Fruit fly (Drosophila melanogaster) whole organism, pupa: ENCODE data around the gene CG13306.

ENCODE experiments used
- CG10348 ChIP-seq: fragments of 200-800 bp; sonication (Bioruptor generic); IDR thresholded peaks from 2 replicates; pipeline ENCODE4 v1.3.6; 2022; ENCODE audit warnings: missing biosample characterization, missing genetic modification characterization
- CG12605 ChIP-seq: fragments of 200-800 bp; sonication (Bioruptor generic); IDR thresholded peaks from 2 replicates; pipeline ENCODE4 v1.3.6; 2022; ENCODE audit warnings: missing biosample characterization, missing genetic modification characterization
- CG13204 ChIP-seq: fragments of 200-800 bp; sonication (Bioruptor generic); optimal IDR thresholded peaks from 2 replicates; lab custom pipeline; 2018; ENCODE audit warnings: missing biosample characterization, mild to moderate bottlenecking, missing genetic modification characterization, moderate library complexity
- CG14655 ChIP-seq: fragments of 200-800 bp; sonication (Bioruptor generic); optimal IDR thresholded peaks from 3 replicates; lab custom pipeline; 2017; ENCODE audit warnings: mild to moderate bottlenecking, missing biosample characterization, missing genetic modification reagents, missing genetic modification characterization
- CG15710 ChIP-seq: fragments of 200-800 bp; sonication (Bioruptor generic); optimal IDR thresholded peaks from 2 replicates; lab custom pipeline; 2018; ENCODE audit warnings: missing biosample characterization, mild to moderate bottlenecking, missing genetic modification characterization, moderate library complexity
- CG17806 ChIP-seq: fragments of 200-800 bp; sonication (Bioruptor generic); optimal IDR thresholded peaks from 2 replicates; lab custom pipeline; 2018; ENCODE audit warnings: missing biosample characterization, mild to moderate bottlenecking, missing genetic modification characterization, moderate library complexity
- CG32121 ChIP-seq: fragments of 200-800 bp; sonication (Bioruptor generic); IDR thresholded peaks from 2 replicates; pipeline ENCODE4 v1.3.6; 2022; ENCODE audit warnings: missing biosample characterization, missing genetic modification characterization
- CG34367 ChIP-seq: fragments of 200-800 bp; sonication (Bioruptor generic); optimal IDR thresholded peaks from 2 replicates; lab custom pipeline; 2018; ENCODE audit warnings: missing biosample characterization, mild to moderate bottlenecking, missing genetic modification characterization
- CG4496 ChIP-seq: fragments of 200-800 bp; sonication (Bioruptor generic); IDR thresholded peaks from 3 replicates; pipeline ENCODE4 v1.3.6; 2022; ENCODE audit warnings: missing biosample characterization, missing genetic modification characterization
- CG8159 ChIP-seq: fragments of 200-800 bp; sonication (Bioruptor generic); optimal IDR thresholded peaks from 3 replicates; lab custom pipeline; 2018; ENCODE audit warnings: missing biosample characterization, mild to moderate bottlenecking, missing genetic modification characterization, moderate library complexity
- CG8301 ChIP-seq: fragments of 200-800 bp; sonication (Bioruptor generic); optimal IDR thresholded peaks from 2 replicates; lab custom pipeline; 2018; ENCODE audit warnings: missing biosample characterization, mild to moderate bottlenecking, missing genetic modification characterization
- CG9948 ChIP-seq: fragments of 200-800 bp; sonication (Bioruptor generic); optimal IDR thresholded peaks from 2 replicates; lab custom pipeline; 2018; ENCODE audit warnings: missing biosample characterization, mild to moderate bottlenecking, missing genetic modification characterization, moderate library complexity
- D1 ChIP-seq: fragments of 200-800 bp; sonication (Bioruptor generic); optimal IDR thresholded peaks from 2 replicates; lab custom pipeline; 2018; ENCODE audit warnings: missing biosample characterization, mild to moderate bottlenecking, missing genetic modification characterization, moderate library complexity
- EcR ChIP-seq: fragments of 200-800 bp; sonication (Bioruptor generic); optimal IDR thresholded peaks from 3 replicates; lab custom pipeline; 2019; ENCODE audit warnings: missing biosample characterization, missing genetic modification characterization, mild to moderate bottlenecking, moderate library complexity, missing genetic modification reagents
- Ets98B ChIP-seq: fragments of 200-800 bp; sonication (Bioruptor generic); IDR thresholded peaks from 2 replicates; pipeline ENCODE4 v1.3.6; 2022; ENCODE audit warnings: missing biosample characterization, missing genetic modification characterization
- Pif1A ChIP-seq: fragments of 200-800 bp; sonication (Bioruptor generic); optimal IDR thresholded peaks from 3 replicates; lab custom pipeline; 2016; ENCODE audit warnings: missing biosample characterization, missing genetic modification characterization
- Pif1B ChIP-seq: fragments of 200-800 bp; sonication (Bioruptor generic); optimal IDR thresholded peaks from 3 replicates; lab custom pipeline; 2016; ENCODE audit warnings: missing biosample characterization, missing genetic modification characterization
- Snoo ChIP-seq: fragments of 200-800 bp; sonication (Bioruptor generic); optimal IDR thresholded peaks from 3 replicates; lab custom pipeline; 2017; ENCODE audit warnings: missing biosample characterization, mild to moderate bottlenecking, missing genetic modification characterization, inconsistent platforms
- fd96Ca ChIP-seq: fragments of 200-800 bp; sonication (Bioruptor generic); IDR thresholded peaks from 3 replicates; pipeline ENCODE4 v1.3.6; 2022; ENCODE audit warnings: missing biosample characterization, missing genetic modification characterization
- gl ChIP-seq: fragments of 200-800 bp; sonication (Bioruptor generic); optimal IDR thresholded peaks from 2 replicates; lab custom pipeline; 2018; ENCODE audit warnings: missing biosample characterization, mild to moderate bottlenecking, missing genetic modification characterization
- rn ChIP-seq: fragments of 200-800 bp; sonication (Bioruptor generic); IDR thresholded peaks from 2 replicates; pipeline ENCODE4 v1.3.6; 2022; ENCODE audit warnings: missing biosample characterization, missing genetic modification characterization

CG13306 gene

dm6 chr3L:8716013-8716412, 33.5 kb downstream of the CG13306 start:
- peak; percentile 54 for TF ChIP-seq CG14655 (GFP tag; lab: Kevin White, UChicago)
- TF ChIP-seq Ets98B (GFP tag; lab: Robert Waterston, UW): no peak
- peak; percentile 4 for TF ChIP-seq CG34367 (tag; lab: Kevin White, UChicago)
- no peak for TF ChIP-seq CG13204
- peak; percentile 32 for TF ChIP-seq CG9948 (tag; lab: Kevin White, UChicago)
- TF ChIP-seq EcR (GFP tag; lab: Kevin White, UChicago): no peak
- no peak for TF ChIP-seq gl (tag; lab: Kevin White, UChicago)
- peak; percentile 19 for TF ChIP-seq CG15710 (tag; lab: Kevin White, UChicago)
- TF ChIP-seq rn (GFP tag; lab: Robert Waterston, UW): no peak
- peak; percentile 1 for TF ChIP-seq Snoo (tag; lab: Kevin White, UChicago)
- no peak for TF ChIP-seq CG4496 (GFP tag; lab: Robert Waterston, UW)
- TF ChIP-seq fd96Ca (GFP tag; lab: Robert Waterston, UW): no peak
- TF ChIP-seq CG8159 (tag; lab: Kevin White, UChicago): peak; percentile 46
- TF ChIP-seq Pif1B (GFP tag; lab: Kevin White, UChicago): no peak
- TF ChIP-seq CG10348 (GFP tag; lab: Robert Waterston, UW): no peak
- peak; percentile 33 for TF ChIP-seq CG17806
- TF ChIP-seq CG32121 (GFP tag; lab: Robert Waterston, UW): no peak
- TF ChIP-seq CG12605: no peak
- TF ChIP-seq CG8301 (tag; lab: Kevin White, UChicago): peak; percentile 17
- no peak for TF ChIP-seq D1 (tag; lab: Kevin White, UChicago)
- peak; percentile 31 for TF ChIP-seq Pif1A (GFP tag; lab: Kevin White, UChicago)

- TF ChIP-seq CG15710 (tag; lab: Kevin White, UChicago) (peak; percentile 55), Pif1A (GFP tag; lab: Kevin White, UChicago) (no peak), Pif1B (GFP tag; lab: Kevin White, UChicago) (no peak), CG8159 (tag; lab: Kevin White, UChicago) (peak; percentile 56), CG14655 (GFP tag; lab: Kevin White, UChicago) (peak; percentile 11), CG17806 (peak; percentile 28), CG34367 (tag; lab: Kevin White, UChicago) (peak; percentile 8), CG9948 (tag; lab: Kevin White, UChicago) (peak; percentile 29)
Measured at dm6 chr3L:8712913-8713312, 36.6 kb downstream of the CG13306 start.

- TF ChIP-seq gl (tag; lab: Kevin White, UChicago) (no peak), Ets98B (GFP tag; lab: Robert Waterston, UW) (no peak)
Measured at dm6 chr3L:8708856-8709255, 40.7 kb downstream of the CG13306 start.

- peak; percentile 20 for TF ChIP-seq CG17806
- TF ChIP-seq CG9948 (tag; lab: Kevin White, UChicago): peak; percentile 16
- no peak for TF ChIP-seq Ets98B (GFP tag; lab: Robert Waterston, UW)
- TF ChIP-seq Pif1B (GFP tag; lab: Kevin White, UChicago): peak; percentile 4
- no peak for TF ChIP-seq CG32121 (GFP tag; lab: Robert Waterston, UW)
- peak; percentile 18 for TF ChIP-seq CG8159 (tag; lab: Kevin White, UChicago)
- no peak for TF ChIP-seq D1 (tag; lab: Kevin White, UChicago)
- no peak for TF ChIP-seq Pif1A (GFP tag; lab: Kevin White, UChicago)
- TF ChIP-seq fd96Ca (GFP tag; lab: Robert Waterston, UW): 0 out of 3 replicates have a peak, but pooled peaks have one; percentile 36
- TF ChIP-seq CG4496 (GFP tag; lab: Robert Waterston, UW): no peak
- no peak for TF ChIP-seq CG12605
- TF ChIP-seq gl (tag; lab: Kevin White, UChicago): no peak
- peak; percentile 15 for TF ChIP-seq Snoo (tag; lab: Kevin White, UChicago)
- TF ChIP-seq CG15710 (tag; lab: Kevin White, UChicago): peak; percentile 29
- TF ChIP-seq CG13204: no peak
- TF ChIP-seq EcR (GFP tag; lab: Kevin White, UChicago): no peak
- no peak for TF ChIP-seq rn (GFP tag; lab: Robert Waterston, UW)
- peak; percentile 13 for TF ChIP-seq CG14655 (GFP tag; lab: Kevin White, UChicago)
- TF ChIP-seq CG34367 (tag; lab: Kevin White, UChicago): no peak
- TF ChIP-seq CG8301 (tag; lab: Kevin White, UChicago): no peak
- TF ChIP-seq CG10348 (GFP tag; lab: Robert Waterston, UW): no peak
Measured at dm6 chr3L:8707821-8708220, 41.7 kb downstream of the CG13306 start.

dm6 chr3L:8707075-8707474, 42.5 kb downstream of the CG13306 start:
- no peak for TF ChIP-seq CG12605
- TF ChIP-seq D1 (tag; lab: Kevin White, UChicago): no peak
- TF ChIP-seq CG34367 (tag; lab: Kevin White, UChicago): no peak
- TF ChIP-seq CG13204: no peak
- no peak for TF ChIP-seq CG15710 (tag; lab: Kevin White, UChicago)
- TF ChIP-seq CG8159 (tag; lab: Kevin White, UChicago): no peak
- TF ChIP-seq, all 21 proteins: peak for 0

- no peak for TF ChIP-seq CG8159 (tag; lab: Kevin White, UChicago)
- TF ChIP-seq Pif1A (GFP tag; lab: Kevin White, UChicago): peak; percentile 5
- peak; percentile 66 for TF ChIP-seq EcR (GFP tag; lab: Kevin White, UChicago)
- peak; percentile 49 for TF ChIP-seq CG13204
- no peak for TF ChIP-seq CG9948 (tag; lab: Kevin White, UChicago)
Measured at dm6 chr3L:8704713-8705412, 44.7 kb downstream of the CG13306 start.
